Fruit fly (Drosophila melanogaster) whole organism, prepupa: ENCODE measurements around the gene Rph.

Source experiments
- CG10631 ChIP-seq: fragments of 200-800 bp; sonication (Bioruptor generic); optimal IDR thresholded peaks from 2 replicates; lab custom pipeline; 2016; ENCODE audit warnings: missing biosample characterization, missing genetic modification characterization
- CG10669 ChIP-seq: fragments of 200-800 bp; sonication (Bioruptor generic); optimal IDR thresholded peaks from 3 replicates; lab custom pipeline; 2018; ENCODE audit warnings: missing biosample characterization, mild to moderate bottlenecking, missing genetic modification characterization, moderate library complexity
- CG11762 ChIP-seq: fragments of 200-800 bp; sonication (Bioruptor generic); optimal IDR thresholded peaks from 3 replicates; lab custom pipeline; 2016; ENCODE audit warnings: missing biosample characterization, missing genetic modification characterization; ENCODE audit not compliant: insufficient read depth
- CG15336 ChIP-seq: fragments of 200-800 bp; sonication (Bioruptor generic); IDR thresholded peaks from 2 replicates; pipeline ENCODE4 v1.3.6; 2022; ENCODE audit warnings: missing biosample characterization, missing genetic modification characterization
- CG1621 ChIP-seq: fragments of 200-800 bp; sonication (Bioruptor generic); optimal IDR thresholded peaks from 3 replicates; lab custom pipeline; 2018; ENCODE audit warnings: missing biosample characterization, mild to moderate bottlenecking, missing genetic modification characterization
- CG16779 ChIP-seq: fragments of 200-800 bp; sonication (Bioruptor generic); optimal IDR thresholded peaks from 3 replicates; lab custom pipeline; 2017; ENCODE audit warnings: missing biosample characterization, mild to moderate bottlenecking, missing genetic modification characterization
- CG31627 ChIP-seq: fragments of 200-800 bp; sonication (Bioruptor generic); optimal IDR thresholded peaks from 3 replicates; lab custom pipeline; 2016; ENCODE audit warnings: missing biosample characterization, missing genetic modification characterization
- CG32006 ChIP-seq: fragments of 200-800 bp; sonication (Bioruptor generic); optimal IDR thresholded peaks from 3 replicates; lab custom pipeline; 2017; ENCODE audit warnings: missing biosample characterization, mild to moderate bottlenecking, missing genetic modification characterization
- CG34406 ChIP-seq: fragments of 200-800 bp; sonication (Bioruptor generic); optimal IDR thresholded peaks from 3 replicates; lab custom pipeline; 2016; ENCODE audit warnings: missing biosample characterization, missing genetic modification characterization
- CG3919 ChIP-seq: fragments of 200-800 bp; sonication (Bioruptor generic); optimal IDR thresholded peaks from 3 replicates; lab custom pipeline; 2016; ENCODE audit warnings: missing biosample characterization, missing genetic modification characterization
- CG4318 ChIP-seq: fragments of 200-800 bp; sonication (Bioruptor generic); optimal IDR thresholded peaks from 3 replicates; lab custom pipeline; 2017; ENCODE audit warnings: missing biosample characterization, mild to moderate bottlenecking, missing genetic modification characterization
- CG6163 ChIP-seq: fragments of 200-800 bp; sonication (Bioruptor generic); IDR thresholded peaks from 3 replicates; pipeline ENCODE4 v1.3.6; 2022; ENCODE audit warnings: missing biosample characterization, missing genetic modification characterization
- CG6276 ChIP-seq: fragments of 200-800 bp; sonication (Bioruptor generic); optimal IDR thresholded peaks from 2 replicates; lab custom pipeline; 2017; ENCODE audit warnings: missing biosample characterization, mild to moderate bottlenecking, missing genetic modification characterization
- CG6808 ChIP-seq: fragments of 200-800 bp; sonication (Bioruptor generic); optimal IDR thresholded peaks from 3 replicates; lab custom pipeline; 2017; ENCODE audit warnings: missing biosample characterization, missing genetic modification characterization, mild to moderate bottlenecking, moderate library complexity, missing genetic modification reagents
- CG6854 ChIP-seq: fragments of 200-800 bp; sonication (Bioruptor generic); optimal IDR thresholded peaks from 2 replicates; lab custom pipeline; 2017; ENCODE audit warnings: missing biosample characterization, mild to moderate bottlenecking, missing genetic modification characterization
- CG7368 ChIP-seq: fragments of 200-800 bp; sonication (Bioruptor generic); optimal IDR thresholded peaks from 3 replicates; lab custom pipeline; 2016; ENCODE audit warnings: missing biosample characterization, missing genetic modification characterization
- CG8119 ChIP-seq: fragments of 200-800 bp; sonication (Bioruptor generic); IDR thresholded peaks from 3 replicates; pipeline ENCODE4 v1.3.6; 2022; ENCODE audit warnings: missing biosample characterization, missing genetic modification characterization
- CG8319 ChIP-seq: fragments of 200-800 bp; sonication (Bioruptor generic); optimal IDR thresholded peaks from 3 replicates; lab custom pipeline; 2016; ENCODE audit warnings: missing biosample characterization, missing genetic modification characterization
- CG9139 ChIP-seq: fragments of 200-800 bp; sonication (Bioruptor generic); optimal IDR thresholded peaks from 3 replicates; lab custom pipeline; 2017; ENCODE audit warnings: missing biosample characterization, mild to moderate bottlenecking, missing genetic modification characterization
- Eip75B ChIP-seq: fragments of 200-800 bp; sonication (Bioruptor generic); optimal IDR thresholded peaks from 3 replicates; lab custom pipeline; 2016; ENCODE audit warnings: missing biosample characterization, missing genetic modification characterization
- Eip78C ChIP-seq: fragments of 200-800 bp; sonication (Bioruptor generic); peaks from one replicate; lab custom pipeline; 2016; ENCODE audit warnings: missing biosample characterization, missing genetic modification characterization
- Ets96B ChIP-seq: fragments of 200-800 bp; optimal IDR thresholded peaks from 2 replicates; lab custom pipeline; 2019; ENCODE audit warnings: missing biosample characterization, mild to moderate bottlenecking, missing genetic modification characterization, moderate library complexity
- Gug ChIP-seq: fragments of 200-800 bp; sonication (Bioruptor generic); IDR thresholded peaks from 2 replicates; pipeline ENCODE4 v1.3.6; 2022; ENCODE audit warnings: missing biosample characterization, missing genetic modification characterization
- Hr39 ChIP-seq: fragments of 200-800 bp; sonication (Bioruptor generic); optimal IDR thresholded peaks from 2 replicates; lab custom pipeline; 2016; ENCODE audit warnings: missing biosample characterization, missing genetic modification characterization
- Hr4 ChIP-seq: fragments of 200-800 bp; sonication (Bioruptor generic); optimal IDR thresholded peaks from 3 replicates; lab custom pipeline; 2016; ENCODE audit warnings: missing biosample characterization, missing genetic modification characterization
- Met ChIP-seq: fragments of 200-800 bp; sonication (Bioruptor generic); optimal IDR thresholded peaks from 3 replicates; lab custom pipeline; 2016; ENCODE audit warnings: missing biosample characterization, missing genetic modification characterization
- OdsH ChIP-seq: fragments of 200-800 bp; sonication (Bioruptor generic); optimal IDR thresholded peaks from 3 replicates; lab custom pipeline; 2016; ENCODE audit warnings: missing biosample characterization, missing genetic modification characterization
- Smox ChIP-seq: fragments of 200-800 bp; sonication (Bioruptor generic); optimal IDR thresholded peaks from 3 replicates; lab custom pipeline; 2016; ENCODE audit warnings: missing biosample characterization, missing genetic modification characterization
- Sox14 ChIP-seq: fragments of 200-800 bp; sonication (Bioruptor generic); optimal IDR thresholded peaks from 3 replicates; lab custom pipeline; 2016; ENCODE audit warnings: missing biosample characterization, missing genetic modification characterization
- achi ChIP-seq: fragments of 200-800 bp; sonication (Bioruptor generic); optimal IDR thresholded peaks from 3 replicates; lab custom pipeline; 2016; ENCODE audit warnings: missing biosample characterization, missing genetic modification characterization
- acj6 ChIP-seq: fragments of 200-800 bp; sonication (Bioruptor generic); optimal IDR thresholded peaks from 3 replicates; lab custom pipeline; 2016; ENCODE audit warnings: missing biosample characterization, missing genetic modification characterization
- cyc ChIP-seq: fragments of 200-800 bp; sonication (Bioruptor generic); optimal IDR thresholded peaks from 3 replicates; lab custom pipeline; 2016; ENCODE audit warnings: missing biosample characterization, missing genetic modification characterization
- dsx ChIP-seq: fragments of 200-800 bp; optimal IDR thresholded peaks from 3 replicates; lab custom pipeline; 2019; ENCODE audit warnings: missing biosample characterization, mild to moderate bottlenecking, missing genetic modification characterization, moderate library complexity; ENCODE audit not compliant: poor library complexity, severe bottlenecking
- eg ChIP-seq: fragments of 200-800 bp; sonication (Bioruptor generic); IDR thresholded peaks from 3 replicates; pipeline ENCODE4 v1.3.6; 2022; ENCODE audit warnings: missing biosample characterization, missing genetic modification characterization
- esn ChIP-seq: fragments of 200-800 bp; sonication (Bioruptor generic); optimal IDR thresholded peaks from 2 replicates; lab custom pipeline; 2016; ENCODE audit warnings: missing biosample characterization, mild to moderate bottlenecking, missing genetic modification characterization, moderate library complexity
- fd59A ChIP-seq: fragments of 200-800 bp; sonication (Bioruptor generic); optimal IDR thresholded peaks from 2 replicates; lab custom pipeline; 2017; ENCODE audit warnings: missing biosample characterization, mild to moderate bottlenecking, missing genetic modification characterization, missing genetic modification reagents
- fd85E ChIP-seq: fragments of 200-800 bp; sonication (Bioruptor generic); optimal IDR thresholded peaks from 3 replicates; lab custom pipeline; 2016; ENCODE audit warnings: missing biosample characterization, missing genetic modification characterization
- fkh ChIP-seq: fragments of 200-800 bp; sonication (Bioruptor generic); optimal IDR thresholded peaks from 3 replicates; lab custom pipeline; 2017; ENCODE audit warnings: missing biosample characterization, mild to moderate bottlenecking, missing genetic modification characterization, moderate library complexity
- lz ChIP-seq: fragments of 200-800 bp; sonication (Bioruptor generic); optimal IDR thresholded peaks from 3 replicates; lab custom pipeline; 2016; ENCODE audit warnings: missing biosample characterization, missing genetic modification characterization
- net ChIP-seq: fragments of 200-800 bp; sonication (Bioruptor generic); optimal IDR thresholded peaks from 3 replicates; lab custom pipeline; 2016; ENCODE audit warnings: missing biosample characterization, missing genetic modification characterization
- salr ChIP-seq, 2 experiments: fragments of 200-800 bp; sonication (Bioruptor generic); optimal IDR thresholded peaks; 3 replicates each; lab custom pipeline; 2016 to 2018; ENCODE audit warnings: missing biosample characterization in 2 of 2, missing genetic modification characterization in 2 of 2, mild to moderate bottlenecking in 1 of 2
- spab ChIP-seq: fragments of 200-800 bp; sonication (Bioruptor generic); optimal IDR thresholded peaks from 2 replicates; lab custom pipeline; 2017; ENCODE audit warnings: missing biosample characterization, mild to moderate bottlenecking, missing genetic modification characterization, missing genetic modification reagents
- ss ChIP-seq, 2 experiments: fragments of 200-800 bp; sonication (Bioruptor generic); optimal IDR thresholded peaks; 2 replicates in 1 of 2; 3 replicates in 1 of 2; lab custom pipeline; 2017 to 2018; ENCODE audit warnings: mild to moderate bottlenecking in 2 of 2, missing biosample characterization in 2 of 2, missing genetic modification characterization in 2 of 2, moderate library complexity in 1 of 2
- svp ChIP-seq: fragments of 200-800 bp; sonication (Bioruptor generic); peaks from one replicate; lab custom pipeline; 2016; ENCODE audit warnings: missing biosample characterization, missing genetic modification characterization
- topi ChIP-seq: fragments of 200-800 bp; sonication (Bioruptor generic); optimal IDR thresholded peaks from 3 replicates; lab custom pipeline; 2016; ENCODE audit warnings: missing biosample characterization, missing genetic modification characterization
- vri ChIP-seq: fragments of 200-800 bp; sonication (Bioruptor generic); optimal IDR thresholded peaks from 3 replicates; lab custom pipeline; 2016; ENCODE audit warnings: missing biosample characterization, mild to moderate bottlenecking, missing genetic modification characterization

The Rph gene

dm6 chrX:10757616-10758078 lies at the start of gene Rph:
Rph (minus strand) TSS chrX:10757666.
- TF ChIP-seq achi: peak; percentile 10
- TF ChIP-seq Eip78C: peak; percentile 50
- no peak for TF ChIP-seq Ets96B (tag; lab: Kevin White, UChicago)
- TF ChIP-seq CG10631: peak; percentile 8

dm6 chrX:10806718-10807412 lies 49.4 kb upstream of the Rph start:
- TF ChIP-seq CG6854 (GFP tag; lab: Kevin White, UChicago) (no peak), cyc (GFP tag; lab: Kevin White, UChicago) (no peak), CG15336 (GFP tag; lab: Robert Waterston, UW) (no peak), dsx (GFP tag; lab: Kevin White, UChicago) (peak; percentile 25), CG8119 (GFP tag; lab: Robert Waterston, UW) (no peak), topi (GFP tag; lab: Kevin White, UChicago) (no peak), Met (GFP tag; lab: Kevin White, UChicago) (no peak), CG3919 (GFP tag; lab: Kevin White, UChicago) (peak; percentile 28), Eip78C (peak; percentile 29), lz (GFP tag; lab: Kevin White, UChicago) (no peak), acj6 (GFP tag; lab: Kevin White, UChicago) (no peak), vri (GFP tag; lab: Kevin White, UChicago) (no peak), CG31627 (GFP tag; lab: Kevin White, UChicago) (peak; percentile 17), Gug (GFP tag; lab: Robert Waterston, UW) (no peak), CG7368 (GFP tag; lab: Kevin White, UChicago) (no peak), CG32006 (GFP tag; lab: Kevin White, UChicago) (no peak), net (GFP tag; lab: Kevin White, UChicago) (no peak), CG6808 (GFP tag; lab: Kevin White, UChicago) (no peak), Sox14 (GFP tag; lab: Kevin White, UChicago) (no peak), achi (peak; percentile 20), CG34406 (GFP tag; lab: Kevin White, UChicago) (no peak), Smox (GFP tag; lab: Kevin White, UChicago) (peak; percentile 7), fd85E (no peak), fkh (peak; percentile 34), CG10669 (GFP tag; lab: Kevin White, UChicago) (no peak), esn (GFP tag; lab: Kevin White, UChicago) (no peak), eg (peak; percentile 64; the same call in 2 of the 3 replicates), CG11762 (GFP tag; lab: Kevin White, UChicago) (no peak), svp (GFP tag; lab: Kevin White, UChicago) (peak; percentile 69), CG4318 (GFP tag; lab: Kevin White, UChicago) (no peak), CG9139 (GFP tag; lab: Kevin White, UChicago) (peak; percentile 23), CG1621 (tag; lab: Kevin White, UChicago) (peak; percentile 9), CG6276 (peak; percentile 27), salr (GFP tag; optimal IDR thresholded peaks at IDR 0.05; lab: Kevin White, UChicago) (peak in 1 of 2 experiments; percentile 6), Eip75B (no peak), OdsH (GFP tag; lab: Kevin White, UChicago) (no peak), spab (GFP tag; lab: Kevin White, UChicago) (no peak), ss (GFP tag; optimal IDR thresholded peaks at IDR 0.05; lab: Kevin White, UChicago) (peak in 1 of 2 experiments; percentile 37), CG16779 (peak; percentile 22), Hr39 (no peak), Hr4 (GFP tag; lab: Kevin White, UChicago) (no peak), fd59A (GFP tag; lab: Kevin White, UChicago) (no peak), CG6163 (peak; percentile 59; the same call in 1 of the 3 replicates), CG8319 (GFP tag; lab: Kevin White, UChicago) (no peak)
